Worm (Caenorhabditis elegans): ENCODE measurements around the gene Y6E2A.1.

- TF ChIP-seq med-1 (GFP tag; optimal IDR thresholded peaks at IDR 0.05; ENCODE audit: insufficient read depth) (no peak), klf-2 (GFP tag; conservative IDR thresholded peaks at IDR 0.05) (no peak), T22C8.4 (GFP tag; IDR thresholded peaks at IDR 0.05) (no peak), flt-1 (GFP tag; IDR thresholded peaks at IDR 0.05) (no peak), tab-1 (GFP tag; IDR thresholded peaks at IDR 0.05) (no peak), ztf-29 (GFP tag; IDR thresholded peaks at IDR 0.05) (no peak), cog-1 (tag; optimal IDR thresholded peaks at IDR 0.05) (no peak), ref-1 (GFP tag; conservative IDR thresholded peaks at IDR 0.05) (no peak), ztf-23 (GFP tag; IDR thresholded peaks at IDR 0.05) (no peak)
Observed at ce11 chrV:15693682-15694081, 16.6 kb downstream of the Y6E2A.1 start, which contains the start of gene nhr-198.
